Worm (Caenorhabditis elegans) whole organism, L1 larva: ENCODE data around the gene srx-120.

Source experiments
- lsy-2 ChIP-seq, 2 experiments: fragments of 150-350 bp; optimal IDR thresholded peaks; 2 replicates each; lab custom pipeline; 2014; ENCODE audit warnings: missing biosample characterization in 2 of 2, missing genetic modification characterization in 2 of 2
- nhr-11 ChIP-seq: fragments of 150-350 bp; optimal IDR thresholded peaks from 2 replicates; lab custom pipeline; 2014; ENCODE audit warnings: missing biosample characterization, missing genetic modification characterization
- sox-4 ChIP-seq: sonication (generic microtip); optimal IDR thresholded peaks from 2 replicates; lab custom pipeline; 2016; ENCODE audit warnings: missing genetic modification characterization, missing compliant biosample characterization
- sptf-1 ChIP-seq: fragments of 150-350 bp; optimal IDR thresholded peaks from 2 replicates; lab custom pipeline; 2014; ENCODE audit warnings: missing biosample characterization, missing genetic modification characterization
- ztf-11 ChIP-seq, 2 experiments: sonication (generic microtip); optimal IDR thresholded peaks; 2 replicates each; lab custom pipeline; 2016 to 2017; ENCODE audit warnings: missing genetic modification characterization in 2 of 2, missing biosample characterization in 1 of 2, missing compliant biosample characterization in 1 of 2

DNA sequence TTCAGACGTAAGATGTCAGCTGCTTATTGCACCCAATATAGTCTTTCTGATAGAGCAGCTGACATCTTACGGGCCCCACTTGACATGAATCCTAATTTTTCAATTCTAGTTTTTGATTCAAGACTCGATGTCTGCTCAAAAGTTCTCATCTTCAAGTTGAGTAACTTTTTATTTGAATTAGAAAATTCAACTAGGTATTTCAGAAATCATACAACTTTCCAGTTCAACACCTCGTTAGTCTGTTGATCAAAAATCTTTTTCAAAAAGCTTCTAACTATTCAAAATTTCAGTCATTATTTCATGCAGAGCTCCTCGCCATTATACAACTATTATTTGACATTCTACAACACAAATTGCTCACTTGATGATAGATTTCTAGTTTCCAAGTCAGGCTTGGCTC, 19.2 kb upstream of the srx-120 start, which contains the start of gene srh-73:
- TF ChIP-seq nhr-11 (no peak), sox-4 (tag; lab: Kevin White, UChicago) (no peak), sptf-1 (tag; lab: Kevin White, UChicago) (no peak), lsy-2 (tag; optimal IDR thresholded peaks at IDR 0.05; lab: Kevin White, UChicago) (no peak), ztf-11 (tag; optimal IDR thresholded peaks at IDR 0.05; lab: Kevin White, UChicago) (no peak)
